Worm (Caenorhabditis elegans) whole organism, L1 larva: ENCODE results near the gene puf-5.

ENCODE experiments used
- blmp-1 ChIP-seq: fragments of 150-350 bp; optimal IDR thresholded peaks from 2 replicates; lab custom pipeline; 2014; ENCODE audit warnings: missing biosample characterization, missing genetic modification characterization
- egl-27 ChIP-seq, 2 experiments: fragments of 150-350 bp in 1 of 2; sonication (generic microtip); optimal IDR thresholded peaks; 3 replicates each; lab custom pipeline; 2017 to 2018; ENCODE audit warnings: missing biosample characterization in 2 of 2, missing genetic modification characterization in 2 of 2, missing genetic modification reagents in 2 of 2
- fkh-10 ChIP-seq: sonication (generic microtip); optimal IDR thresholded peaks from 2 replicates; lab custom pipeline; 2017; ENCODE audit warnings: missing biosample characterization, missing genetic modification reagents, missing genetic modification characterization
- irx-1 ChIP-seq: sonication (generic microtip); optimal IDR thresholded peaks from 2 replicates; lab custom pipeline; 2016; ENCODE audit warnings: missing genetic modification characterization, missing compliant biosample characterization
- mab-9 ChIP-seq: fragments of 200-800 bp; sonication (Bioruptor generic); IDR thresholded peaks from 2 replicates; pipeline ENCODE4 v1.3.6; 2022; ENCODE audit warnings: missing genetic modification reagents, missing genetic modification characterization, missing compliant biosample characterization
- mef-2 ChIP-seq: fragments of 150-350 bp; optimal IDR thresholded peaks from 2 replicates; lab custom pipeline; 2014; ENCODE audit warnings: missing biosample characterization, missing genetic modification characterization
- mep-1 ChIP-seq: fragments of 150-350 bp; optimal IDR thresholded peaks from 2 replicates; lab custom pipeline; 2014; ENCODE audit warnings: missing biosample characterization, missing genetic modification characterization
- nhr-47 ChIP-seq: sonication (generic microtip); optimal IDR thresholded peaks from 2 replicates; lab custom pipeline; 2016; ENCODE audit warnings: mild to moderate bottlenecking, missing genetic modification characterization, moderate library complexity, missing compliant biosample characterization
- nhr-71 ChIP-seq: sonication (generic microtip); optimal IDR thresholded peaks from 2 replicates; lab custom pipeline; 2016; ENCODE audit warnings: mild to moderate bottlenecking, missing genetic modification characterization, moderate library complexity, missing compliant biosample characterization
- sox-4 ChIP-seq: sonication (generic microtip); optimal IDR thresholded peaks from 2 replicates; lab custom pipeline; 2016; ENCODE audit warnings: missing genetic modification characterization, missing compliant biosample characterization
- sptf-1 ChIP-seq: fragments of 150-350 bp; optimal IDR thresholded peaks from 2 replicates; lab custom pipeline; 2014; ENCODE audit warnings: missing biosample characterization, missing genetic modification characterization
- unc-130 ChIP-seq: fragments of 150-350 bp; optimal IDR thresholded peaks from 2 replicates; lab custom pipeline; 2017; ENCODE audit warnings: missing biosample characterization, missing genetic modification characterization, inconsistent platforms
- unc-62 ChIP-seq: fragments of 150-350 bp; optimal IDR thresholded peaks from 2 replicates; lab custom pipeline; 2014; ENCODE audit warnings: missing biosample characterization, missing genetic modification reagents, missing genetic modification characterization
- zag-1 ChIP-seq: fragments of 150-350 bp; optimal IDR thresholded peaks from 2 replicates; lab custom pipeline; 2014; ENCODE audit warnings: missing biosample characterization, missing genetic modification characterization

- TF ChIP-seq unc-130 (tag; lab: Kevin White, UChicago): no peak
- TF ChIP-seq zag-1: no peak
- no peak for TF ChIP-seq sptf-1 (tag; lab: Kevin White, UChicago)
- TF ChIP-seq mab-9 (GFP tag; lab: Robert Waterston, UW): no peak
- TF ChIP-seq irx-1 (tag; lab: Kevin White, UChicago): no peak
- no peak for TF ChIP-seq blmp-1 (tag; lab: Kevin White, UChicago)
- TF ChIP-seq egl-27 (tag; optimal IDR thresholded peaks at IDR 0.05; lab: Kevin White, UChicago): no peak
- TF ChIP-seq fkh-10: no peak
- no peak for TF ChIP-seq nhr-71 (tag; lab: Kevin White, UChicago)
- TF ChIP-seq mep-1 (tag; lab: Kevin White, UChicago): no peak
- TF ChIP-seq sox-4 (tag; lab: Kevin White, UChicago): no peak
- TF ChIP-seq unc-62 (GFP tag; lab: Kevin White, UChicago): no peak
- no peak for TF ChIP-seq nhr-47 (tag; lab: Kevin White, UChicago)
- no peak for TF ChIP-seq mef-2
Measured at ce11 chrII:8585921-8586320, 10.6 kb downstream of the puf-5 start.
